Fruit fly (Drosophila melanogaster) whole organism, prepupa: ENCODE data around the gene Sp1.
A peak's percentile ranks its signal among the peaks of the same experiment; 100 is the strongest.

ENCODE experiments used
- Blimp-1 ChIP-seq: fragments of 200-800 bp; sonication (Bioruptor generic); optimal IDR thresholded peaks from 3 replicates; lab custom pipeline; 2017; ENCODE audit warnings: missing biosample characterization, missing genetic modification characterization, mild to moderate bottlenecking, moderate library complexity, missing genetic modification reagents
- CG10631 ChIP-seq: fragments of 200-800 bp; sonication (Bioruptor generic); optimal IDR thresholded peaks from 2 replicates; lab custom pipeline; 2016; ENCODE audit warnings: missing biosample characterization, missing genetic modification characterization
- CG10669 ChIP-seq: fragments of 200-800 bp; sonication (Bioruptor generic); optimal IDR thresholded peaks from 3 replicates; lab custom pipeline; 2018; ENCODE audit warnings: missing biosample characterization, mild to moderate bottlenecking, missing genetic modification characterization, moderate library complexity
- CG11294 ChIP-seq: fragments of 200-800 bp; sonication (Bioruptor generic); IDR thresholded peaks from 2 replicates; pipeline ENCODE4 v1.3.6; 2022; ENCODE audit warnings: missing biosample characterization, missing genetic modification characterization
- CG11902 ChIP-seq: fragments of 200-800 bp; sonication (Bioruptor generic); optimal IDR thresholded peaks from 3 replicates; lab custom pipeline; 2016; ENCODE audit warnings: missing biosample characterization, missing genetic modification characterization
- CG15336 ChIP-seq: fragments of 200-800 bp; sonication (Bioruptor generic); IDR thresholded peaks from 2 replicates; pipeline ENCODE4 v1.3.6; 2022; ENCODE audit warnings: missing biosample characterization, missing genetic modification characterization
- CG16779 ChIP-seq: fragments of 200-800 bp; sonication (Bioruptor generic); optimal IDR thresholded peaks from 3 replicates; lab custom pipeline; 2017; ENCODE audit warnings: missing biosample characterization, mild to moderate bottlenecking, missing genetic modification characterization
- CG3032 ChIP-seq: fragments of 200-800 bp; optimal IDR thresholded peaks from 2 replicates; lab custom pipeline; 2019; ENCODE audit warnings: missing biosample characterization, mild to moderate bottlenecking, missing genetic modification characterization, moderate library complexity
- CG31627 ChIP-seq: fragments of 200-800 bp; sonication (Bioruptor generic); optimal IDR thresholded peaks from 3 replicates; lab custom pipeline; 2016; ENCODE audit warnings: missing biosample characterization, missing genetic modification characterization
- CG32006 ChIP-seq: fragments of 200-800 bp; sonication (Bioruptor generic); optimal IDR thresholded peaks from 3 replicates; lab custom pipeline; 2017; ENCODE audit warnings: missing biosample characterization, mild to moderate bottlenecking, missing genetic modification characterization
- CG34406 ChIP-seq: fragments of 200-800 bp; sonication (Bioruptor generic); optimal IDR thresholded peaks from 3 replicates; lab custom pipeline; 2016; ENCODE audit warnings: missing biosample characterization, missing genetic modification characterization
- CG3919 ChIP-seq: fragments of 200-800 bp; sonication (Bioruptor generic); optimal IDR thresholded peaks from 3 replicates; lab custom pipeline; 2016; ENCODE audit warnings: missing biosample characterization, missing genetic modification characterization
- CG4318 ChIP-seq: fragments of 200-800 bp; sonication (Bioruptor generic); optimal IDR thresholded peaks from 3 replicates; lab custom pipeline; 2017; ENCODE audit warnings: missing biosample characterization, mild to moderate bottlenecking, missing genetic modification characterization
- CG6163 ChIP-seq: fragments of 200-800 bp; sonication (Bioruptor generic); IDR thresholded peaks from 3 replicates; pipeline ENCODE4 v1.3.6; 2022; ENCODE audit warnings: missing biosample characterization, missing genetic modification characterization
- CG6276 ChIP-seq: fragments of 200-800 bp; sonication (Bioruptor generic); optimal IDR thresholded peaks from 2 replicates; lab custom pipeline; 2017; ENCODE audit warnings: missing biosample characterization, mild to moderate bottlenecking, missing genetic modification characterization
- CG6792 ChIP-seq: fragments of 200-800 bp; sonication (Bioruptor generic); optimal IDR thresholded peaks from 3 replicates; lab custom pipeline; 2016; ENCODE audit warnings: missing biosample characterization, missing genetic modification characterization
- CG6808 ChIP-seq: fragments of 200-800 bp; sonication (Bioruptor generic); optimal IDR thresholded peaks from 3 replicates; lab custom pipeline; 2017; ENCODE audit warnings: missing biosample characterization, missing genetic modification characterization, mild to moderate bottlenecking, moderate library complexity, missing genetic modification reagents
- CG7368 ChIP-seq: fragments of 200-800 bp; sonication (Bioruptor generic); optimal IDR thresholded peaks from 3 replicates; lab custom pipeline; 2016; ENCODE audit warnings: missing biosample characterization, missing genetic modification characterization
- CG8119 ChIP-seq: fragments of 200-800 bp; sonication (Bioruptor generic); IDR thresholded peaks from 3 replicates; pipeline ENCODE4 v1.3.6; 2022; ENCODE audit warnings: missing biosample characterization, missing genetic modification characterization
- CG8319 ChIP-seq: fragments of 200-800 bp; sonication (Bioruptor generic); optimal IDR thresholded peaks from 3 replicates; lab custom pipeline; 2016; ENCODE audit warnings: missing biosample characterization, missing genetic modification characterization
- CG8632 ChIP-seq: fragments of 200-800 bp; sonication (Bioruptor generic); optimal IDR thresholded peaks from 3 replicates; lab custom pipeline; 2016; ENCODE audit warnings: missing biosample characterization, missing genetic modification characterization
- CG9139 ChIP-seq: fragments of 200-800 bp; sonication (Bioruptor generic); optimal IDR thresholded peaks from 3 replicates; lab custom pipeline; 2017; ENCODE audit warnings: missing biosample characterization, mild to moderate bottlenecking, missing genetic modification characterization
- Eip75B ChIP-seq: fragments of 200-800 bp; sonication (Bioruptor generic); optimal IDR thresholded peaks from 3 replicates; lab custom pipeline; 2016; ENCODE audit warnings: missing biosample characterization, missing genetic modification characterization
- Eip78C ChIP-seq: fragments of 200-800 bp; sonication (Bioruptor generic); peaks from one replicate; lab custom pipeline; 2016; ENCODE audit warnings: missing biosample characterization, missing genetic modification characterization
- Eip93F ChIP-seq: fragments of 200-800 bp; sonication (Bioruptor generic); optimal IDR thresholded peaks from 2 replicates; lab custom pipeline; 2016; ENCODE audit warnings: missing biosample characterization, mild to moderate bottlenecking, missing genetic modification characterization
- Ets96B ChIP-seq: fragments of 200-800 bp; optimal IDR thresholded peaks from 2 replicates; lab custom pipeline; 2019; ENCODE audit warnings: missing biosample characterization, mild to moderate bottlenecking, missing genetic modification characterization, moderate library complexity
- Hr38 ChIP-seq: sonication (Bioruptor generic); optimal IDR thresholded peaks from 2 replicates; lab custom pipeline; 2016; ENCODE audit warnings: missing biosample characterization, missing genetic modification characterization
- Hr39 ChIP-seq: fragments of 200-800 bp; sonication (Bioruptor generic); optimal IDR thresholded peaks from 2 replicates; lab custom pipeline; 2016; ENCODE audit warnings: missing biosample characterization, missing genetic modification characterization
- Lpt ChIP-seq: fragments of 200-800 bp; sonication (Bioruptor generic); optimal IDR thresholded peaks from 3 replicates; lab custom pipeline; 2016; ENCODE audit warnings: missing biosample characterization, missing genetic modification characterization
- Met ChIP-seq: fragments of 200-800 bp; sonication (Bioruptor generic); optimal IDR thresholded peaks from 3 replicates; lab custom pipeline; 2016; ENCODE audit warnings: missing biosample characterization, missing genetic modification characterization
- OdsH ChIP-seq: fragments of 200-800 bp; sonication (Bioruptor generic); optimal IDR thresholded peaks from 3 replicates; lab custom pipeline; 2016; ENCODE audit warnings: missing biosample characterization, missing genetic modification characterization
- Smox ChIP-seq: fragments of 200-800 bp; sonication (Bioruptor generic); optimal IDR thresholded peaks from 3 replicates; lab custom pipeline; 2016; ENCODE audit warnings: missing biosample characterization, missing genetic modification characterization
- Sox102F ChIP-seq: fragments of 200-800 bp; sonication (Bioruptor generic); optimal IDR thresholded peaks from 2 replicates; lab custom pipeline; 2016; ENCODE audit warnings: missing biosample characterization, mild to moderate bottlenecking, missing genetic modification characterization
- Sox14 ChIP-seq: fragments of 200-800 bp; sonication (Bioruptor generic); optimal IDR thresholded peaks from 3 replicates; lab custom pipeline; 2016; ENCODE audit warnings: missing biosample characterization, missing genetic modification characterization
- Sox15 ChIP-seq: fragments of 200-800 bp; sonication (Bioruptor generic); optimal IDR thresholded peaks from 3 replicates; lab custom pipeline; 2016; ENCODE audit warnings: missing biosample characterization, missing genetic modification characterization
- achi ChIP-seq: fragments of 200-800 bp; sonication (Bioruptor generic); optimal IDR thresholded peaks from 3 replicates; lab custom pipeline; 2016; ENCODE audit warnings: missing biosample characterization, missing genetic modification characterization
- acj6 ChIP-seq: fragments of 200-800 bp; sonication (Bioruptor generic); optimal IDR thresholded peaks from 3 replicates; lab custom pipeline; 2016; ENCODE audit warnings: missing biosample characterization, missing genetic modification characterization
- dac ChIP-seq: fragments of 200-800 bp; sonication (Bioruptor generic); optimal IDR thresholded peaks from 2 replicates; lab custom pipeline; 2017; ENCODE audit warnings: missing biosample characterization, mild to moderate bottlenecking, missing genetic modification characterization
- dsx ChIP-seq: fragments of 200-800 bp; optimal IDR thresholded peaks from 3 replicates; lab custom pipeline; 2019; ENCODE audit warnings: missing biosample characterization, mild to moderate bottlenecking, missing genetic modification characterization, moderate library complexity; ENCODE audit not compliant: poor library complexity, severe bottlenecking
- eg ChIP-seq: fragments of 200-800 bp; sonication (Bioruptor generic); IDR thresholded peaks from 3 replicates; pipeline ENCODE4 v1.3.6; 2022; ENCODE audit warnings: missing biosample characterization, missing genetic modification characterization
- esn ChIP-seq: fragments of 200-800 bp; sonication (Bioruptor generic); optimal IDR thresholded peaks from 2 replicates; lab custom pipeline; 2016; ENCODE audit warnings: missing biosample characterization, mild to moderate bottlenecking, missing genetic modification characterization, moderate library complexity
- fd59A ChIP-seq: fragments of 200-800 bp; sonication (Bioruptor generic); optimal IDR thresholded peaks from 2 replicates; lab custom pipeline; 2017; ENCODE audit warnings: missing biosample characterization, mild to moderate bottlenecking, missing genetic modification characterization, missing genetic modification reagents
- fkh ChIP-seq: fragments of 200-800 bp; sonication (Bioruptor generic); optimal IDR thresholded peaks from 3 replicates; lab custom pipeline; 2017; ENCODE audit warnings: missing biosample characterization, mild to moderate bottlenecking, missing genetic modification characterization, moderate library complexity
- lz ChIP-seq: fragments of 200-800 bp; sonication (Bioruptor generic); optimal IDR thresholded peaks from 3 replicates; lab custom pipeline; 2016; ENCODE audit warnings: missing biosample characterization, missing genetic modification characterization
- net ChIP-seq: fragments of 200-800 bp; sonication (Bioruptor generic); optimal IDR thresholded peaks from 3 replicates; lab custom pipeline; 2016; ENCODE audit warnings: missing biosample characterization, missing genetic modification characterization
- pdm3 ChIP-seq: fragments of 200-800 bp; sonication (Bioruptor generic); optimal IDR thresholded peaks from 3 replicates; lab custom pipeline; 2016; ENCODE audit warnings: missing biosample characterization, missing genetic modification characterization
- spab ChIP-seq: fragments of 200-800 bp; sonication (Bioruptor generic); optimal IDR thresholded peaks from 2 replicates; lab custom pipeline; 2017; ENCODE audit warnings: missing biosample characterization, mild to moderate bottlenecking, missing genetic modification characterization, missing genetic modification reagents
- ss ChIP-seq, 2 experiments: fragments of 200-800 bp; sonication (Bioruptor generic); optimal IDR thresholded peaks; 2 replicates in 1 of 2; 3 replicates in 1 of 2; lab custom pipeline; 2017 to 2018; ENCODE audit warnings: mild to moderate bottlenecking in 2 of 2, missing biosample characterization in 2 of 2, missing genetic modification characterization in 2 of 2, moderate library complexity in 1 of 2
- svp ChIP-seq: fragments of 200-800 bp; sonication (Bioruptor generic); peaks from one replicate; lab custom pipeline; 2016; ENCODE audit warnings: missing biosample characterization, missing genetic modification characterization
- topi ChIP-seq: fragments of 200-800 bp; sonication (Bioruptor generic); optimal IDR thresholded peaks from 3 replicates; lab custom pipeline; 2016; ENCODE audit warnings: missing biosample characterization, missing genetic modification characterization
- vri ChIP-seq: fragments of 200-800 bp; sonication (Bioruptor generic); optimal IDR thresholded peaks from 3 replicates; lab custom pipeline; 2016; ENCODE audit warnings: missing biosample characterization, mild to moderate bottlenecking, missing genetic modification characterization

The Sp1 gene

DNA sequence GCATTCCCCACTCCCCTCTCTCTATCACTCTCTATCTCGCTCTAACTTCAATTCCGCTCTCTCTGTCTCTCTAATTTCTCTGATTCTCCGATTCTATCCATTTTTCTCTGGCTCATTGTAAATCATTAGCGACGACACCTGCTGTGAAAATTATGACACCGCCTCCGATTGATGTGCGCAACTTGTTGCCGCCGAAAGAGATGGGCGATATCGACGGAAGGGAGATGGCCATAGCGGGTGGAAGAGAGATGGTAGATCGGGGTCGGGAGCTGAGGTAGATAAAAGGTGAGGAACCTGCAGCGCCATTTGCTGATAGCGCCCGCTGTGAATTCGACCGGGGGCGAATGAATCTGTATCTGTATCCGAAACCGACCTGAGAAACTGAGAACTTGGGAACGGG is 20.3 kb downstream of the Sp1 start:
- TF ChIP-seq Smox (GFP tag; lab: Kevin White, UChicago) = no peak
- peak; percentile 4 for TF ChIP-seq svp (GFP tag; lab: Kevin White, UChicago)

DNA sequence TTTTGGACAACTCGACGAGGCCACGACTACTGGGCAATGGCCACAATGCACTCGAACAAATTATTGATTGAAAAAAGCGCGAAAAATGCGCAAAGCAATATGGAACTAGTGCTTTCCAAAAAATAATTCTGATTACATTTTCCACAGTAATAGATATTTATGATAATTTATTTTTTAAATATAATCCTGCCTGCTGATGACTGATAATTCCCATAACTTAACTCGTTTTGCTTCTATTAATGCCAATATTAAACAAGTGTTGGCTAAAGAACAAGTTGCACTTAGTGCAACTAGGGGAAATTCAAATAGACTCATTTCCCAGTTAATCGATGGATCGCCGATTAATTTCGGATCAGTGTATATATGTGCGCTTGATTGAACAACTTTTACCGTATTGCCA is 22.0 kb downstream of the Sp1 start:
- TF ChIP-seq CG7368 (GFP tag; lab: Kevin White, UChicago) = no peak
- no peak for TF ChIP-seq CG8319 (GFP tag; lab: Kevin White, UChicago)
- no peak for TF ChIP-seq Sox14 (GFP tag; lab: Kevin White, UChicago)
- no peak for TF ChIP-seq ss (GFP tag; optimal IDR thresholded peaks at IDR 0.05; lab: Kevin White, UChicago)
- no peak for TF ChIP-seq Hr38 (GFP tag; lab: Kevin White, UChicago)
- no peak for TF ChIP-seq Sox15
- no peak for TF ChIP-seq dac (GFP tag; lab: Kevin White, UChicago)
- no peak for TF ChIP-seq fd59A
- TF ChIP-seq CG15336 (GFP tag; lab: Robert Waterston, UW) = peak; percentile 46; the same call in 1 of the 2 replicates
- TF ChIP-seq CG8632 (GFP tag; lab: Kevin White, UChicago) = no peak
- TF ChIP-seq Smox (GFP tag; lab: Kevin White, UChicago) = no peak
- no peak for TF ChIP-seq Eip93F (GFP tag; lab: Kevin White, UChicago)
- TF ChIP-seq CG9139 (GFP tag; lab: Kevin White, UChicago) = no peak
- peak; percentile 66 for TF ChIP-seq CG32006 (GFP tag; lab: Kevin White, UChicago)
- TF ChIP-seq Hr39 = no peak
- no peak for TF ChIP-seq CG3919 (GFP tag; lab: Kevin White, UChicago)
- TF ChIP-seq Eip75B = no peak
- no peak for TF ChIP-seq dsx (GFP tag; lab: Kevin White, UChicago)
- no peak for TF ChIP-seq svp (GFP tag; lab: Kevin White, UChicago)
- TF ChIP-seq Lpt (GFP tag; lab: Kevin White, UChicago) = no peak
- TF ChIP-seq pdm3 (GFP tag; lab: Kevin White, UChicago) = no peak
- TF ChIP-seq spab (GFP tag; lab: Kevin White, UChicago) = no peak
- TF ChIP-seq CG16779 (tag; lab: Kevin White, UChicago) = no peak
- TF ChIP-seq achi (GFP tag; lab: Kevin White, UChicago) = no peak
- no peak for TF ChIP-seq CG10669
- TF ChIP-seq CG11294 = no peak
- TF ChIP-seq CG6808 (GFP tag; lab: Kevin White, UChicago) = no peak
- TF ChIP-seq OdsH (GFP tag; lab: Kevin White, UChicago) = no peak
- no peak for TF ChIP-seq esn (GFP tag; lab: Kevin White, UChicago)
- no peak for TF ChIP-seq CG10631 (GFP tag; lab: Kevin White, UChicago)
- no peak for TF ChIP-seq CG11902 (GFP tag; lab: Kevin White, UChicago)
- TF ChIP-seq CG6163 (GFP tag; lab: Robert Waterston, UW) = no peak
- TF ChIP-seq acj6 (GFP tag; lab: Kevin White, UChicago) = no peak
- TF ChIP-seq CG6276 (GFP tag; lab: Kevin White, UChicago) = peak; percentile 44
- TF ChIP-seq CG8119 (GFP tag; lab: Robert Waterston, UW) = peak; percentile 57; the same call in 2 of the 3 replicates
- TF ChIP-seq topi = no peak
- peak; percentile 30 for TF ChIP-seq CG4318 (GFP tag; lab: Kevin White, UChicago)
- TF ChIP-seq CG6792 = no peak
- no peak for TF ChIP-seq CG31627 (GFP tag; lab: Kevin White, UChicago)
- no peak for TF ChIP-seq Sox102F (GFP tag; lab: Kevin White, UChicago)
- no peak for TF ChIP-seq net
- no peak for TF ChIP-seq CG3032 (tag; lab: Kevin White, UChicago)
- no peak for TF ChIP-seq Blimp-1 (GFP tag; lab: Kevin White, UChicago)
- TF ChIP-seq Eip78C = peak; percentile 28
- no peak for TF ChIP-seq fkh (GFP tag; lab: Kevin White, UChicago)
- TF ChIP-seq Ets96B = no peak
- no peak for TF ChIP-seq vri
- TF ChIP-seq Met = no peak
- TF ChIP-seq eg (GFP tag; lab: Robert Waterston, UW) = 0 out of 3 replicates have a peak, but pooled peaks have one; percentile 27
- no peak for TF ChIP-seq lz (GFP tag; lab: Kevin White, UChicago)
- TF ChIP-seq CG34406 (GFP tag; lab: Kevin White, UChicago) = no peak
